Worm (Caenorhabditis elegans) whole organism, midembryonic: ENCODE measurements around the gene srt-63.

ENCODE experiments used
- T22C8.4 ChIP-seq: fragments of 200-800 bp; sonication (Bioruptor generic); IDR thresholded peaks from 2 replicates; pipeline ENCODE4 v1.3.6; 2022; ENCODE audit warnings: missing genetic modification characterization, missing compliant biosample characterization
- cog-1 ChIP-seq: sonication (generic microtip); optimal IDR thresholded peaks from 2 replicates; lab custom pipeline; 2016; ENCODE audit warnings: missing genetic modification characterization, missing compliant biosample characterization
- flt-1 ChIP-seq: fragments of 200-800 bp; sonication (Bioruptor generic); IDR thresholded peaks from 2 replicates; pipeline ENCODE4 v1.3.6; 2022; ENCODE audit warnings: missing genetic modification characterization, missing compliant biosample characterization
- klf-2 ChIP-seq: fragments of 200-800 bp; sonication (Bioruptor generic); conservative IDR thresholded peaks from 2 replicates; pipeline ENCODE4 v1.3.6; 2022; ENCODE audit warnings: missing genetic modification reagents, missing genetic modification characterization, missing compliant biosample characterization
- med-1 ChIP-seq: sonication (generic microtip); optimal IDR thresholded peaks from 2 replicates; lab custom pipeline; 2017; ENCODE audit warnings: missing genetic modification characterization, mild to moderate bottlenecking, missing compliant biosample characterization, antibody characterized with exemption, missing genetic modification reagents; ENCODE audit not compliant: insufficient read depth
- ref-1 ChIP-seq: fragments of 200-800 bp; sonication (Bioruptor generic); conservative IDR thresholded peaks from 2 replicates; pipeline ENCODE4 v1.3.6; 2022; ENCODE audit warnings: missing genetic modification reagents, missing genetic modification characterization, missing compliant biosample characterization
- tab-1 ChIP-seq: fragments of 200-800 bp; sonication (Bioruptor generic); IDR thresholded peaks from 2 replicates; pipeline ENCODE4 v1.3.6; 2022; ENCODE audit warnings: missing genetic modification characterization, missing compliant biosample characterization
- ztf-23 ChIP-seq: fragments of 200-800 bp; sonication (Bioruptor generic); IDR thresholded peaks from 2 replicates; pipeline ENCODE4 v1.3.6; 2022; ENCODE audit warnings: missing genetic modification reagents, missing genetic modification characterization, missing compliant biosample characterization
- ztf-29 ChIP-seq: fragments of 200-800 bp; sonication (Bioruptor generic); IDR thresholded peaks from 2 replicates; pipeline ENCODE4 v1.3.6; 2022; ENCODE audit warnings: missing genetic modification reagents, missing genetic modification characterization, missing compliant biosample characterization

- TF ChIP-seq flt-1, result no peak
- TF ChIP-seq ztf-29 (GFP tag; lab: Robert Waterston, UW), result no peak
- no peak for TF ChIP-seq tab-1 (GFP tag; lab: Robert Waterston, UW)
- TF ChIP-seq med-1, result no peak
- TF ChIP-seq T22C8.4 (GFP tag; lab: Robert Waterston, UW), result no peak
- no peak for TF ChIP-seq klf-2
- no peak for TF ChIP-seq ztf-23
- TF ChIP-seq cog-1, result no peak
- TF ChIP-seq ref-1, result no peak
Observed at ce11 chrV:3288134-3288533, 32.2 kb upstream of the srt-63 start.
